Worm (Caenorhabditis elegans): ENCODE data around the gene srd-39.

DNA sequence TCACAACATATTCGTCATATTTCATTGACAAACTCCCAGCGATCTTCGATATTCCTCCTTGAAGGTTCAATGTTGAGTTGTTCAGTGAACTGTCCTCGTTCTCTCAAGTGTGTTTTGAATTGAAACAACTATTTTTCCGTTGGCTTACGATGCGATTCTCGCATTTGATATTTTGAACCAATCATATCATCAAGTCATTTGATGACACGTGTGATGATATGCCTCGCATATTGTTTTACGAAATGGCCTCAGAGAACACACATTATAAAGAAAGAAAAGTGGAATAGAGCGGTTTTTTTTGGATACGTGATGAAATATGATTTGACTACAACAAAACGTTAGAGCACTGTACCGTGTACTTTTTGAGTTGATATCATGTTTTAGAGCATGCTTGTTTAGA lies 48.0 kb upstream of the srd-39 start:
- TF ChIP-seq ref-1 (GFP tag; conservative IDR thresholded peaks at IDR 0.05): no peak
- no peak for TF ChIP-seq tab-1 (GFP tag; IDR thresholded peaks at IDR 0.05)
- no peak for TF ChIP-seq ztf-23 (GFP tag; IDR thresholded peaks at IDR 0.05)
- no peak for TF ChIP-seq klf-2 (GFP tag; conservative IDR thresholded peaks at IDR 0.05)
- no peak for TF ChIP-seq ztf-29 (GFP tag; IDR thresholded peaks at IDR 0.05)
- TF ChIP-seq flt-1 (GFP tag; IDR thresholded peaks at IDR 0.05): no peak
- no peak for TF ChIP-seq cog-1 (tag; optimal IDR thresholded peaks at IDR 0.05)
- TF ChIP-seq med-1 (GFP tag; optimal IDR thresholded peaks at IDR 0.05; ENCODE audit: insufficient read depth): no peak
